Worm (Caenorhabditis elegans) whole organism, early embryonic: ENCODE results near the gene Y47D7A.9.

Experiments used
- B0310.2 ChIP-seq: sonication (generic microtip); optimal IDR thresholded peaks from 2 replicates; lab custom pipeline; 2016; ENCODE audit warnings: mild to moderate bottlenecking, missing genetic modification characterization, missing compliant biosample characterization
- F13C5.2 ChIP-seq: sonication (generic microtip); optimal IDR thresholded peaks from 2 replicates; lab custom pipeline; 2017; ENCODE audit warnings: mild to moderate bottlenecking, missing genetic modification characterization, inconsistent platforms, missing compliant biosample characterization
- aly-1 ChIP-seq: sonication (generic microtip); optimal IDR thresholded peaks from 2 replicates; lab custom pipeline; 2016; ENCODE audit warnings: missing genetic modification characterization, missing compliant biosample characterization
- ama-1 ChIP-seq: fragments of 150-350 bp; optimal IDR thresholded peaks from 2 replicates; lab custom pipeline; 2014
- ceh-13 ChIP-seq: fragments of 200-800 bp; sonication (Bioruptor generic); optimal IDR thresholded peaks from 2 replicates; lab custom pipeline; 2018; ENCODE audit warnings: mild to moderate bottlenecking, missing genetic modification characterization, missing compliant biosample characterization
- ceh-36 ChIP-seq: sonication (generic microtip); optimal IDR thresholded peaks from 2 replicates; lab custom pipeline; 2016; ENCODE audit warnings: missing genetic modification characterization, inconsistent platforms, missing compliant biosample characterization
- ets-7 ChIP-seq: sonication (generic microtip); optimal IDR thresholded peaks from 2 replicates; lab custom pipeline; 2016; ENCODE audit warnings: missing genotype, missing genetic modification characterization, missing compliant biosample characterization
- flt-1 ChIP-seq: fragments of 200-800 bp; sonication (Bioruptor generic); IDR thresholded peaks from 2 replicates; pipeline ENCODE4 v1.3.6; 2022; ENCODE audit warnings: missing genetic modification characterization, missing compliant biosample characterization
- hmbx-1 ChIP-seq: sonication (generic microtip); optimal IDR thresholded peaks from 2 replicates; lab custom pipeline; 2016; ENCODE audit warnings: mild to moderate bottlenecking, missing genetic modification characterization, missing compliant biosample characterization
- hmg-4 ChIP-seq: fragments of 200-800 bp; sonication (Bioruptor generic); optimal IDR thresholded peaks from 2 replicates; lab custom pipeline; 2018; ENCODE audit warnings: mild to moderate bottlenecking, missing genetic modification characterization, missing compliant biosample characterization
- hnd-1 ChIP-seq: sonication (generic microtip); optimal IDR thresholded peaks from 2 replicates; lab custom pipeline; 2016; ENCODE audit warnings: missing genetic modification characterization, missing compliant biosample characterization
- pes-1 ChIP-seq: fragments of 200-800 bp; sonication (Bioruptor generic); IDR thresholded peaks from 2 replicates; pipeline ENCODE4 v1.3.6; 2022; ENCODE audit warnings: missing genetic modification reagents, missing genetic modification characterization, missing compliant biosample characterization
- scrt-1 ChIP-seq: fragments of 200-800 bp; sonication (Bioruptor generic); IDR thresholded peaks from 2 replicates; pipeline ENCODE4 v1.3.6; 2022; ENCODE audit warnings: missing genetic modification characterization, missing compliant biosample characterization
- sea-1 ChIP-seq: fragments of 200-800 bp; sonication (Bioruptor generic); conservative IDR thresholded peaks from 2 replicates; pipeline ENCODE4 v1.3.6; 2022; ENCODE audit warnings: missing genetic modification characterization, missing compliant biosample characterization
- tbx-11 ChIP-seq: fragments of 200-800 bp; sonication (Bioruptor generic); IDR thresholded peaks from 2 replicates; pipeline ENCODE4 v1.3.6; 2022; ENCODE audit warnings: missing genetic modification characterization, missing compliant biosample characterization
- tbx-37 ChIP-seq: fragments of 200-800 bp; sonication (Bioruptor generic); conservative IDR thresholded peaks from 2 replicates; pipeline ENCODE4 v1.3.6; 2022; ENCODE audit warnings: missing genetic modification reagents, missing genetic modification characterization, missing compliant biosample characterization
- tra-4 ChIP-seq: sonication (generic microtip); optimal IDR thresholded peaks from 2 replicates; lab custom pipeline; 2017; ENCODE audit warnings: missing genetic modification characterization, missing compliant biosample characterization

The Y47D7A.9 gene

DNA sequence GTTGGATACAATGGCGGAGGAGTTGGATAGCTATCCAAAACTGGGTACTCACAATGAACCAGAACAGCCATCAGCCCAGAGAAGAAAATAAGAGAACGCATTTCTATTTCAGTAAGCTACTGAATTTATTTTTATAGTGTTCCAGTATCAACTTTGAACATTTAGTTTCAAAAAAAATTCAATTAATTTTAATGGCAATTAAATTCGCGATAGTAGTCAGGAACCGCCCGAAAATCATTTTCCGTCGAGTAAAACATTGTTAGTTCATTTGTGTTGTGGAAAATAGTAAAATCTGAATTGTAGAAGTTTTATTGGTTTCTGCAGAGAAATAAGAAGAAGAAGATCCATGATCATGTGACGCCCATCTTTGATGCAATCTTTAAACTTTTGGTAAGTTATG is 5.6 kb downstream of the Y47D7A.9 start, which contains the start of gene Y47D7A.6:
Gene Y47D7A.6, minus strand, starts transcription at position 101 of the 400 bp plus-strand sequence.
- TF ChIP-seq F13C5.2, result no peak
- TF ChIP-seq ceh-13 (GFP tag; lab: Kevin White, UChicago), result no peak
- TF ChIP-seq ama-1 (lab: Kevin White, UChicago), result no peak
- TF ChIP-seq tbx-37, result no peak
- TF ChIP-seq hmg-4 (GFP tag; lab: Kevin White, UChicago), result no peak
- TF ChIP-seq ets-7 (tag; lab: Kevin White, UChicago), result no peak
- TF ChIP-seq hmbx-1 (tag; lab: Kevin White, UChicago), result no peak
- TF ChIP-seq tra-4 (tag; lab: Kevin White, UChicago), result no peak
- no peak for TF ChIP-seq sea-1 (GFP tag; lab: Robert Waterston, UW)
- no peak for TF ChIP-seq scrt-1 (GFP tag; lab: Robert Waterston, UW)
- TF ChIP-seq flt-1 (GFP tag; lab: Robert Waterston, UW), result no peak
- TF ChIP-seq ceh-36 (tag; lab: Kevin White, UChicago), result no peak
- no peak for TF ChIP-seq tbx-11
- no peak for TF ChIP-seq hnd-1 (tag; lab: Kevin White, UChicago)
- TF ChIP-seq B0310.2 (tag; lab: Kevin White, UChicago), result no peak
- TF ChIP-seq pes-1 (GFP tag; lab: Robert Waterston, UW), result no peak
- no peak for TF ChIP-seq aly-1

DNA sequence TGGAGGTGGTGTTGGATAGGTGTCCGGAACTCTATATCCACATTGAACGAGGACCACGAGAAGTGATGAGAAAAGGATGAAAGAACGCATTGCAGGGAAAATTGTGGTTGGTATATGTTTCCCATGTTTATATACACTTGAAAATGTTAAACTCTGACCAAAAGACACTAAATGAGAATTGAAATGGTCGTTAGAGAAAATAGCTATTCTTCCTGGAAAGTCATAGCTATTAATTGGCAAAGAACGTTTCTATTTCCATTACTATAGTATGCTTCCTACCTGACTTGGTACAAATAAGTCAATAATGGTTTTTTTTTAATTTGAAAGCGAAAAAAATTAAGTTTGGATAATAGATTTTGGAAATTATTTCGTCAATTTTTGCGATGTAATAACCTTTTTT is 7.0 kb downstream of the Y47D7A.9 start, which contains the start of gene Y47D7A.18:
Gene Y47D7A.18, minus strand, starts transcription at position 101 of the 400 bp plus-strand sequence.
- TF ChIP-seq B0310.2 (tag; lab: Kevin White, UChicago), result no peak
- no peak for TF ChIP-seq hmg-4 (GFP tag; lab: Kevin White, UChicago)
- no peak for TF ChIP-seq ceh-13 (GFP tag; lab: Kevin White, UChicago)
- no peak for TF ChIP-seq ets-7 (tag; lab: Kevin White, UChicago)
- TF ChIP-seq tra-4 (tag; lab: Kevin White, UChicago), result no peak
- no peak for TF ChIP-seq hmbx-1 (tag; lab: Kevin White, UChicago)
- TF ChIP-seq F13C5.2, result no peak
- TF ChIP-seq tbx-11, result no peak
- no peak for TF ChIP-seq sea-1 (GFP tag; lab: Robert Waterston, UW)
- no peak for TF ChIP-seq ceh-36 (tag; lab: Kevin White, UChicago)

DNA sequence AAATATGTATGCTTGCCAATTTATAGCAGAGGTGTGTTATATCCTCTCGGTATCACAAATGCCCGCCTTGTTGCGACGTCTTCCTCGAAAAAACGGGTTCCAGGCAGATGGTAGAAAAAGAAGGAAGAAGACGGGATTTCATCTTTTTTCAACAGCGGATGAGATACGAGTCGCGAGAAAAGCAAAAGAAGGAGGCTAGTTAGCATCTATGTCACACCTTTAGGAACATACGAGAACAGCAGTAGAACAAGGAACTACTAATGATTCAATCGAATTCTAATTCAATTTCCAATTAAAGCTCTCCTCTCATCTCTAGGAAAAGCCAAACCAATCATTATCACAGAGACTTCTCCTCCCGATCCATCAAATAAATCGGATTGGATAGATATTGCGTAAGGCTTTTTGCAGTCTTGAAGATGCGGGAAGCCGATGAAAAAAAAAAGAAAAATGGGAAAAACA is 9.1 kb downstream of the Y47D7A.9 start, which contains the start of gene grl-5:
Gene grl-5, minus strand, starts transcription at position 51 of the 459 bp plus-strand sequence.
- no peak for TF ChIP-seq ceh-36 (tag; lab: Kevin White, UChicago)
- no peak for TF ChIP-seq ama-1 (lab: Kevin White, UChicago)
- TF ChIP-seq tbx-37, result no peak
- TF ChIP-seq flt-1 (GFP tag; lab: Robert Waterston, UW), result no peak
- TF ChIP-seq F13C5.2, result no peak
- no peak for TF ChIP-seq aly-1
- no peak for TF ChIP-seq ceh-13 (GFP tag; lab: Kevin White, UChicago)
- TF ChIP-seq hmg-4 (GFP tag; lab: Kevin White, UChicago), result no peak
- no peak for TF ChIP-seq ets-7 (tag; lab: Kevin White, UChicago)
- TF ChIP-seq sea-1 (GFP tag; lab: Robert Waterston, UW), result no peak
- TF ChIP-seq tbx-11, result no peak
- no peak for TF ChIP-seq scrt-1 (GFP tag; lab: Robert Waterston, UW)
- TF ChIP-seq B0310.2 (tag; lab: Kevin White, UChicago), result no peak
- no peak for TF ChIP-seq hmbx-1 (tag; lab: Kevin White, UChicago)
- TF ChIP-seq hnd-1 (tag; lab: Kevin White, UChicago), result no peak
- no peak for TF ChIP-seq pes-1 (GFP tag; lab: Robert Waterston, UW)
- no peak for TF ChIP-seq tra-4 (tag; lab: Kevin White, UChicago)

DNA sequence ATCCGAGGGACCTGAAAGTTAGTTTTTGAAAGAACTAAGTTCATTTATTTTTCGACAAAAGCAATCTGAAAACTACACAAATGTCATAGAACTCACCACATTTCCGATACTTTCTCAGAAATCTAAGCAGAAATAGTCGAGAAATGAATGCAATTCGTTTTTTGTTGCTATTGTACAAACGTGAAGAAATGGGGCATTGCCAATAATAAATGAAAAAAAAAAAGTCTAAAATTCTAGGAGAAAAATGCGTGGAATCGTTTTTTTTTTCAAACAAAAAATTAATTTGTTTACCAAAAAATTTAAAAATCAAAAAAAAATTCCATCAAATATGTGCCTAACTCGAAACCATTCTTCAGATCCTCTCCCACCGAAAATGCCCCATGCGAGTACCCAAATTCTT is 12.0 kb downstream of the Y47D7A.9 start, which contains the start of gene Y47D7A.17:
Gene Y47D7A.17, minus strand, starts transcription at position 101 of the 400 bp plus-strand sequence.
- TF ChIP-seq ceh-36 (tag; lab: Kevin White, UChicago), result no peak
- TF ChIP-seq aly-1, result no peak
- no peak for TF ChIP-seq hmbx-1 (tag; lab: Kevin White, UChicago)
- no peak for TF ChIP-seq scrt-1 (GFP tag; lab: Robert Waterston, UW)
- no peak for TF ChIP-seq tbx-11
- TF ChIP-seq F13C5.2, result no peak
- no peak for TF ChIP-seq hmg-4 (GFP tag; lab: Kevin White, UChicago)
- TF ChIP-seq ceh-13 (GFP tag; lab: Kevin White, UChicago), result no peak
- TF ChIP-seq tra-4 (tag; lab: Kevin White, UChicago), result no peak
- TF ChIP-seq B0310.2 (tag; lab: Kevin White, UChicago), result no peak
- TF ChIP-seq hnd-1 (tag; lab: Kevin White, UChicago), result no peak
- no peak for TF ChIP-seq ama-1 (lab: Kevin White, UChicago)
- TF ChIP-seq tbx-37, result no peak
- TF ChIP-seq flt-1 (GFP tag; lab: Robert Waterston, UW), result no peak
- no peak for TF ChIP-seq sea-1 (GFP tag; lab: Robert Waterston, UW)
- TF ChIP-seq pes-1 (GFP tag; lab: Robert Waterston, UW), result no peak
- no peak for TF ChIP-seq ets-7 (tag; lab: Kevin White, UChicago)

DNA sequence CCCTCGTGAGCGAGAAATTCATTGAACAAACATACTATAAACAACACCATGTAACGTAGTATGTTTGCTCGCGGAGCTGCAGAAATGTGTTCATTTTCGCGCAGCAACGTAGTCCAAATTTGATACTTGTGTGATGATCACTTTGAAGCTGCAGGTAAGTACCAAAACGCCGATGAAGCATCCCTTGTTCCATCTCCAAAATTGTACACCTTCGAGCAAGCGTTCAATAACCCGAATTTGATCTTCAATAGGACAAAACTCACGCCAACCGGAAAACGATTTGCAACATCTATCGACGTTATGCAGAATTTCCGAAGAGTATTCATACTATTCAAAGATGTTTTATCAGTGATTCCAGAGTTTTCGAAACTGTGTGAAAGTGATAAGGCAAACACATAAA is 13.1 kb downstream of the Y47D7A.9 start, which contains the start of gene Y47D7A.3:
Gene Y47D7A.3, plus strand, starts transcription at position 301 of the 400 bp plus-strand sequence.
- no peak for TF ChIP-seq B0310.2 (tag; lab: Kevin White, UChicago)
- no peak for TF ChIP-seq tbx-11
- no peak for TF ChIP-seq ceh-36 (tag; lab: Kevin White, UChicago)
- TF ChIP-seq tbx-37, result no peak
- no peak for TF ChIP-seq ama-1 (lab: Kevin White, UChicago)
- no peak for TF ChIP-seq hmbx-1 (tag; lab: Kevin White, UChicago)
- TF ChIP-seq pes-1 (GFP tag; lab: Robert Waterston, UW), result no peak
- TF ChIP-seq F13C5.2, result no peak
- TF ChIP-seq hnd-1 (tag; lab: Kevin White, UChicago), result no peak
- TF ChIP-seq ceh-13 (GFP tag; lab: Kevin White, UChicago), result no peak
- TF ChIP-seq flt-1 (GFP tag; lab: Robert Waterston, UW), result no peak
- no peak for TF ChIP-seq ets-7 (tag; lab: Kevin White, UChicago)

DNA sequence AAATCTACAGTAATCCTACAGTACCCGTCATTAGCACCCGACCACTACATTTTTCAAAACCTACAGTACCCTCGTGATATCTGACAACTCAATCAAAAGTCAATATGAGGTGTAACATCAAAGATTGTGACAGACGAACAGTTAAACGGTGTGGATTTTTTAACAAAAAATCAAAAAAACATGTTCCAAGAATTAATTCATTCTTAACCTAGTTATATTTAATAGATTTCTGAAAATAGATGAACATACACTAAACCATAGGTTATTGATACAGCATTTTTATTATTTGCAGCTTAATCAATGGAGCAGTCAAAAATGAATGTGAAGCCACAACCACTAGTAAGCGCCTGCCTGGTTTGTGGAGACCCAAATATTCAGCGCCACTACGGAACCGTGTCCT is 16.2 kb downstream of the Y47D7A.9 start, which contains the start of gene nhr-118:
Gene nhr-118, plus strand, starts transcription at position 301 of the 400 bp plus-strand sequence.
- TF ChIP-seq aly-1 (no peak), scrt-1 (GFP tag; lab: Robert Waterston, UW) (no peak), ama-1 (lab: Kevin White, UChicago) (no peak), tra-4 (tag; lab: Kevin White, UChicago) (no peak), tbx-11 (no peak), ceh-36 (tag; lab: Kevin White, UChicago) (no peak), tbx-37 (no peak), hmbx-1 (tag; lab: Kevin White, UChicago) (no peak), ceh-13 (GFP tag; lab: Kevin White, UChicago) (no peak), sea-1 (GFP tag; lab: Robert Waterston, UW) (no peak), hnd-1 (tag; lab: Kevin White, UChicago) (no peak), hmg-4 (GFP tag; lab: Kevin White, UChicago) (no peak), B0310.2 (tag; lab: Kevin White, UChicago) (no peak), F13C5.2 (no peak), pes-1 (GFP tag; lab: Robert Waterston, UW) (no peak), ets-7 (tag; lab: Kevin White, UChicago) (no peak), flt-1 (GFP tag; lab: Robert Waterston, UW) (no peak)
